Worm (Caenorhabditis elegans) whole organism, early embryonic: Measurements from ENCODE around the gene Y53G8AL.1.

ENCODE experiments used
- B0310.2 ChIP-seq: sonication (generic microtip); optimal IDR thresholded peaks from 2 replicates; lab custom pipeline; 2016; ENCODE audit warnings: mild to moderate bottlenecking, missing genetic modification characterization, missing compliant biosample characterization
- F13C5.2 ChIP-seq: sonication (generic microtip); optimal IDR thresholded peaks from 2 replicates; lab custom pipeline; 2017; ENCODE audit warnings: mild to moderate bottlenecking, missing genetic modification characterization, inconsistent platforms, missing compliant biosample characterization
- aly-1 ChIP-seq: sonication (generic microtip); optimal IDR thresholded peaks from 2 replicates; lab custom pipeline; 2016; ENCODE audit warnings: missing genetic modification characterization, missing compliant biosample characterization
- ama-1 ChIP-seq: fragments of 150-350 bp; optimal IDR thresholded peaks from 2 replicates; lab custom pipeline; 2014
- ceh-13 ChIP-seq: fragments of 200-800 bp; sonication (Bioruptor generic); optimal IDR thresholded peaks from 2 replicates; lab custom pipeline; 2018; ENCODE audit warnings: mild to moderate bottlenecking, missing genetic modification characterization, missing compliant biosample characterization
- ceh-36 ChIP-seq: sonication (generic microtip); optimal IDR thresholded peaks from 2 replicates; lab custom pipeline; 2016; ENCODE audit warnings: missing genetic modification characterization, inconsistent platforms, missing compliant biosample characterization
- ets-7 ChIP-seq: sonication (generic microtip); optimal IDR thresholded peaks from 2 replicates; lab custom pipeline; 2016; ENCODE audit warnings: missing genotype, missing genetic modification characterization, missing compliant biosample characterization
- flt-1 ChIP-seq: fragments of 200-800 bp; sonication (Bioruptor generic); IDR thresholded peaks from 2 replicates; pipeline ENCODE4 v1.3.6; 2022; ENCODE audit warnings: missing genetic modification characterization, missing compliant biosample characterization
- hmbx-1 ChIP-seq: sonication (generic microtip); optimal IDR thresholded peaks from 2 replicates; lab custom pipeline; 2016; ENCODE audit warnings: mild to moderate bottlenecking, missing genetic modification characterization, missing compliant biosample characterization
- hmg-4 ChIP-seq: fragments of 200-800 bp; sonication (Bioruptor generic); optimal IDR thresholded peaks from 2 replicates; lab custom pipeline; 2018; ENCODE audit warnings: mild to moderate bottlenecking, missing genetic modification characterization, missing compliant biosample characterization
- hnd-1 ChIP-seq: sonication (generic microtip); optimal IDR thresholded peaks from 2 replicates; lab custom pipeline; 2016; ENCODE audit warnings: missing genetic modification characterization, missing compliant biosample characterization
- pes-1 ChIP-seq: fragments of 200-800 bp; sonication (Bioruptor generic); IDR thresholded peaks from 2 replicates; pipeline ENCODE4 v1.3.6; 2022; ENCODE audit warnings: missing genetic modification reagents, missing genetic modification characterization, missing compliant biosample characterization
- scrt-1 ChIP-seq: fragments of 200-800 bp; sonication (Bioruptor generic); IDR thresholded peaks from 2 replicates; pipeline ENCODE4 v1.3.6; 2022; ENCODE audit warnings: missing genetic modification characterization, missing compliant biosample characterization
- sea-1 ChIP-seq: fragments of 200-800 bp; sonication (Bioruptor generic); conservative IDR thresholded peaks from 2 replicates; pipeline ENCODE4 v1.3.6; 2022; ENCODE audit warnings: missing genetic modification characterization, missing compliant biosample characterization
- tbx-11 ChIP-seq: fragments of 200-800 bp; sonication (Bioruptor generic); IDR thresholded peaks from 2 replicates; pipeline ENCODE4 v1.3.6; 2022; ENCODE audit warnings: missing genetic modification characterization, missing compliant biosample characterization
- tbx-37 ChIP-seq: fragments of 200-800 bp; sonication (Bioruptor generic); conservative IDR thresholded peaks from 2 replicates; pipeline ENCODE4 v1.3.6; 2022; ENCODE audit warnings: missing genetic modification reagents, missing genetic modification characterization, missing compliant biosample characterization
- tra-4 ChIP-seq: sonication (generic microtip); optimal IDR thresholded peaks from 2 replicates; lab custom pipeline; 2017; ENCODE audit warnings: missing genetic modification characterization, missing compliant biosample characterization

Y53G8AL.1 gene

ce11 chrIII:3263696-3264095, 30.8 kb downstream of the Y53G8AL.1 start:
- TF ChIP-seq B0310.2 (tag; lab: Kevin White, UChicago), result no peak
- TF ChIP-seq hmg-4 (GFP tag; lab: Kevin White, UChicago), result no peak
- no peak for TF ChIP-seq ceh-13

DNA sequence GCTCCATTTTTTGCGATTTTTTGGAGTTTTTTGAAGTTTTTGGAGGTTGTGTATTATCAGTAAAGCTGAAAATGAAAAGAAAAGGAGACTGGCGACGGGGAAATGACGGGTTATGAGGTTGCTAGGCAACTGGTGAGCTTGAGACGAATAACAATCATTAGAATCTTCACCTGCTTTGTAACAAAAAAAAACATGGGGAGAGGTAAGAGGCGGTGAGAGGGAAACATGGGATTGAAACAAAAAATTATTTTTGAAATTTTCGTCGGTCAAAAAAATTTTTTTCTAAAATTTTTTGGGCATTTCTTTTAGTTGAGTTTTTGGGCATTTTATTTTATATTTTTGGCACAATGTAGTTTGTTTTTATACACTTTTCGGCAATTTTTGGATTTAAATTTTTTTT, 33.7 kb downstream of the Y53G8AL.1 start, which contains the start of gene Y53G8AM.7:
Y53G8AM.7 (minus strand) TSS at position 101 of the 400 bp plus-strand sequence.
- TF ChIP-seq tra-4 (tag; lab: Kevin White, UChicago) (no peak), ceh-13 (no peak), ama-1 (lab: Kevin White, UChicago) (no peak), pes-1 (GFP tag; lab: Robert Waterston, UW) (no peak), ceh-36 (no peak), B0310.2 (tag; lab: Kevin White, UChicago) (no peak), flt-1 (GFP tag; lab: Robert Waterston, UW) (no peak), hmbx-1 (tag; lab: Kevin White, UChicago) (no peak), tbx-37 (GFP tag; lab: Robert Waterston, UW) (no peak), scrt-1 (GFP tag; lab: Robert Waterston, UW) (no peak), tbx-11 (GFP tag; lab: Robert Waterston, UW) (no peak), sea-1 (no peak), ets-7 (tag; lab: Kevin White, UChicago) (no peak), hmg-4 (GFP tag; lab: Kevin White, UChicago) (no peak), hnd-1 (tag; lab: Kevin White, UChicago) (no peak), aly-1 (tag; lab: Kevin White, UChicago) (no peak), F13C5.2 (no peak)

DNA sequence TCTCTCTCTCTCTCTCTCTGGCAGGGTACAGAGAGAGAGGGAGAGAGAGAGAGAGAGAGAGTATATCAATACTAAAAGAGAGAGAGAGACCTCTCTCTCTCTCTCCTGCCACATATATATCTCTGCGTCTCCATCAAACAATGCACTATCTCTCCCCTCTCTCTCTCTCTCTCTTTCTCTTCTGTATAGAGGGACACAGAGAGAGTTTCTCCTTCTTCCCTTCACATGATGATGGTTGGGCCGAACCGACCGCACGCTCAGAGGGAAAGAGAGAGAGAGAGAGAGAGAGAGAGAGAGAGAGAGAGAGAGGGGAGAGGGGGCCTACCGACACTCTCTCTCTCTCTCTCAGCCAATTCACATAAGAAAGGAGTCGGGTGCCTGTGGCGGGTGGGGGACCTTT, 38.8 kb downstream of the Y53G8AL.1 start:
- TF ChIP-seq F13C5.2, result peak; percentile 52
- no peak for TF ChIP-seq hmg-4 (GFP tag; lab: Kevin White, UChicago)
- TF ChIP-seq sea-1, result peak; percentile 56; the same call in 1 of the 2 replicates

DNA sequence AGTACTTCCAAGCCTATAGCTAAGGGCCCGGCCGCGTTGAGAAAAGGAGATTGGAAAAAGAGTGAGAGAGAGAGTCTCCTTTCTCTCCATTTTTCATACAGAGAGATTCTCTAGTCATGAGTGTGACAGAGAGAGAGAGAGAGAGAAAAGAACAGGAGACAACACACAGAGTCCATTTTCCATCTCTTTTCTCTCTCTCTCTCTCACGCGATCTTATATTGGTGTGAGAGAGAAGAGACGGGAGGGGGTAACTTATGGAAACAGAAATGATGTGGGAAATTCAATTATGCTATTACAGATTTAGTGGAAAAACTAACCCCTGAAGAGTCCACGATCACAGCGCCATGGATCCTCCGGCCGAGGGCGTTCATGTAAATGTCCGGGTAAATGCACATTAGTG, 40.2 kb downstream of the Y53G8AL.1 start:
- TF ChIP-seq F13C5.2, result peak; percentile 6
- TF ChIP-seq aly-1 (tag; lab: Kevin White, UChicago), result no peak

DNA sequence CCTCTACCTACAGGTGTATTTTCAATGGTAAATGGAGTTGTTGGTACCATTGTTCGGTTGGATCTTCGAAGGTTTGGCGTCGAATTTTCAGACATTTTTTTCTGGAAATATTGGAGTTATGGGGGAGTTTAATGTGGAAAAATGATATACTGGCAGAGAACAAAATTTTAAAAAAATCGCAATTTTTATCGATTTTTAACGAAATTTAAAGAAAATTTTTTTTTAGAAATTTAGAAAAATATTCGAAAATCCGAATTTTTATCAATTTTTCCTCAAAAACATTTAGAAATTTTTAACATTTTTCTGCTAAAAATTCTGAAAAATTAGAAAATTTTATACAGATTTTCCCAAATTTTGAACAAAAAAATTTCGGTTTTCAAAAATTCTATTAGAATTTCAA, 45.7 kb downstream of the Y53G8AL.1 start, which contains the start of gene Y53G8AM.8:
Y53G8AM.8 (minus strand) TSS at position 101 of the 400 bp plus-strand sequence.
- TF ChIP-seq F13C5.2 (no peak), B0310.2 (tag; lab: Kevin White, UChicago) (no peak), tra-4 (tag; lab: Kevin White, UChicago) (no peak), ceh-13 (no peak), aly-1 (tag; lab: Kevin White, UChicago) (no peak), sea-1 (no peak), ceh-36 (no peak), hmg-4 (GFP tag; lab: Kevin White, UChicago) (no peak), tbx-37 (GFP tag; lab: Robert Waterston, UW) (no peak), ama-1 (lab: Kevin White, UChicago) (no peak), scrt-1 (GFP tag; lab: Robert Waterston, UW) (no peak), hnd-1 (tag; lab: Kevin White, UChicago) (no peak), hmbx-1 (tag; lab: Kevin White, UChicago) (no peak), tbx-11 (GFP tag; lab: Robert Waterston, UW) (no peak), ets-7 (tag; lab: Kevin White, UChicago) (no peak), flt-1 (GFP tag; lab: Robert Waterston, UW) (no peak), pes-1 (GFP tag; lab: Robert Waterston, UW) (no peak)

DNA sequence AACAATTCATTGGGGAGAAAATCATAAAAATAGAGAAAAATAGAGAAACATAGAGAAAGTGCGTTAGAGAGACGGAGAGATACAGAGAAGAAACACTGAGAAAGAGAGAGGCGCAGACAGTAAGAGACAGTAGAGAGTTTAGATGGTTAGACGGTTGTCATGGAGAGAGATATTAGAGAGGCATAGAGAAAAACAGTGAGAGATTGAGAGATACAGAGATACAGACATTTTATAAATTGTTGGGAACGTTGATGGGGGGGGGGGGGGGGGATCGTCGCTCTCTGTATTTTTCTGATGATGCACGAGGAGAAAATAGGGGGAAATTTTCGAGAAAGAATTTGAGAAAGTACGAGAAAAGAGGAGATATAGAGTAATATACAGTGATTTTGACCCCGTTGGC, 46.4 kb downstream of the Y53G8AL.1 start:
- no peak for TF ChIP-seq tbx-11 (GFP tag; lab: Robert Waterston, UW)
- TF ChIP-seq pes-1 (GFP tag; lab: Robert Waterston, UW), result no peak
- no peak for TF ChIP-seq F13C5.2
- no peak for TF ChIP-seq sea-1
- TF ChIP-seq ceh-36, result no peak

- TF ChIP-seq hmbx-1 (tag; lab: Kevin White, UChicago) (no peak), tra-4 (tag; lab: Kevin White, UChicago) (no peak), flt-1 (GFP tag; lab: Robert Waterston, UW) (no peak), F13C5.2 (no peak), ets-7 (tag; lab: Kevin White, UChicago) (no peak), ceh-36 (no peak), scrt-1 (GFP tag; lab: Robert Waterston, UW) (no peak), tbx-37 (GFP tag; lab: Robert Waterston, UW) (no peak), hmg-4 (GFP tag; lab: Kevin White, UChicago) (no peak), B0310.2 (tag; lab: Kevin White, UChicago) (no peak), aly-1 (tag; lab: Kevin White, UChicago) (no peak), hnd-1 (tag; lab: Kevin White, UChicago) (no peak), pes-1 (GFP tag; lab: Robert Waterston, UW) (no peak), tbx-11 (GFP tag; lab: Robert Waterston, UW) (no peak), ceh-13 (no peak), sea-1 (no peak), ama-1 (lab: Kevin White, UChicago) (no peak)
Measured at ce11 chrIII:3281860-3282358, 49.0 kb downstream of the Y53G8AL.1 start, which contains the start of gene mfsd-8. Gene mfsd-8, plus strand, starts transcription at chrIII:3282308.
